Worm (Caenorhabditis elegans) whole organism, L2 larva: ENCODE data around the gene T16G12.1.

Experiments
- C34F6.9 ChIP-seq: fragments of 150-350 bp; optimal IDR thresholded peaks from 2 replicates; lab custom pipeline; 2014; ENCODE audit warnings: missing biosample characterization, missing genetic modification characterization
- ceh-82 ChIP-seq: fragments of 150-350 bp; optimal IDR thresholded peaks from 2 replicates; lab custom pipeline; 2014; ENCODE audit warnings: missing biosample characterization, missing genetic modification characterization
- fos-1 ChIP-seq: fragments of 150-350 bp; optimal IDR thresholded peaks from 2 replicates; lab custom pipeline; 2014; ENCODE audit warnings: missing biosample characterization, missing genetic modification characterization
- nhr-77 ChIP-seq: fragments of 150-350 bp; optimal IDR thresholded peaks from 2 replicates; lab custom pipeline; 2014; ENCODE audit warnings: missing biosample characterization, missing genetic modification characterization
- skn-1 ChIP-seq: sonication (generic microtip); optimal IDR thresholded peaks from 2 replicates; lab custom pipeline; 2017; ENCODE audit warnings: missing biosample characterization, missing genetic modification characterization
- unc-62 ChIP-seq: fragments of 150-350 bp; optimal IDR thresholded peaks from 2 replicates; lab custom pipeline; 2014; ENCODE audit warnings: missing biosample characterization, missing genetic modification reagents, missing genetic modification characterization
- ztf-1 ChIP-seq: fragments of 200-800 bp; sonication (Bioruptor generic); conservative IDR thresholded peaks from 2 replicates; pipeline ENCODE4 v1.3.6; 2022; ENCODE audit warnings: missing genetic modification characterization, missing compliant biosample characterization
- ztf-4 ChIP-seq: fragments of 150-350 bp; optimal IDR thresholded peaks from 2 replicates; lab custom pipeline; 2014; ENCODE audit warnings: missing biosample characterization, missing genetic modification characterization

DNA sequence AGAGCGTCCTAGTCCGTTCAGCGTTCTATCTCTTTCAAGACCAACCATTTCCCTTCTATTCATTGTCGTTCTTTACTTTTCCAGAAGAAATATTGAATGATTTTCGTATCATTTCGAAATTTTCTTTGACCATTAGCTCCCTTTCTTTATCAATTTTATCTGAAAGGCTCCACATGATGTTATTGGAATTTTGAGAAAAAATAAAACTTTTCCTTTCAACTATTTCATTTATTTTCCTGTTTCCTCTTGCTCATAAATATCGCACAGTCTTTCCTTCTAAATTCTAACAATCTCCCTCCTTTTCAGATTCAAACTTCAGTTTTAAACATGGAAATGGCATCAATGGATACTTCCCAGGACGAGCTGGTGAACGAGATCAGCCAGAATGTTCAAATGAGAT lies 7.9 kb upstream of the T16G12.1 start, which contains the start of gene T16G12.4:
- TF ChIP-seq ztf-4 (tag; lab: Kevin White, UChicago) (no peak), fos-1 (tag; lab: Kevin White, UChicago) (no peak), C34F6.9 (tag; lab: Kevin White, UChicago) (no peak), unc-62 (GFP tag; lab: Kevin White, UChicago) (no peak), nhr-77 (tag; lab: Kevin White, UChicago) (no peak), ceh-82 (tag; lab: Kevin White, UChicago) (no peak), skn-1 (tag; lab: Kevin White, UChicago) (no peak), ztf-1 (GFP tag; lab: Robert Waterston, UW) (no peak)
